Fruit fly (Drosophila melanogaster) whole organism, embryonic: Measurements from ENCODE around the gene gl.

Experiments
- CG10462 ChIP-seq: fragments of 200-800 bp; sonication (Bioruptor generic); optimal IDR thresholded peaks from 2 replicates; lab custom pipeline; 2016; ENCODE audit warnings: missing biosample characterization, missing genetic modification characterization
- CG11398 ChIP-seq: fragments of 200-800 bp; sonication (Bioruptor generic); optimal IDR thresholded peaks from 2 replicates; lab custom pipeline; 2016; ENCODE audit warnings: missing biosample characterization, missing genetic modification characterization
- CG12236 ChIP-seq: fragments of 200-800 bp; sonication (Bioruptor generic); optimal IDR thresholded peaks from 2 replicates; lab custom pipeline; 2016; ENCODE audit warnings: missing biosample characterization, missing genetic modification characterization
- CG13894 ChIP-seq: fragments of 200-800 bp; sonication (Bioruptor generic); optimal IDR thresholded peaks from 3 replicates; lab custom pipeline; 2018; ENCODE audit warnings: missing biosample characterization, mild to moderate bottlenecking, missing genetic modification characterization, moderate library complexity
- CG17385 ChIP-seq: fragments of 200-800 bp; sonication (Bioruptor generic); optimal IDR thresholded peaks from 3 replicates; lab custom pipeline; 2018; ENCODE audit warnings: missing biosample characterization, mild to moderate bottlenecking, missing genetic modification characterization
- CG17912 ChIP-seq: fragments of 200-800 bp; sonication (Bioruptor generic); optimal IDR thresholded peaks from 2 replicates; lab custom pipeline; 2018; ENCODE audit warnings: missing biosample characterization, mild to moderate bottlenecking, missing genetic modification characterization
- CG1792 ChIP-seq: fragments of 200-800 bp; sonication (Bioruptor generic); optimal IDR thresholded peaks from 2 replicates; lab custom pipeline; 2016; ENCODE audit warnings: missing biosample characterization, missing genetic modification characterization
- CG2889 ChIP-seq: fragments of 200-800 bp; sonication (Bioruptor generic); IDR thresholded peaks from 3 replicates; pipeline ENCODE4 v1.3.6; 2022; ENCODE audit warnings: missing biosample characterization, missing genetic modification characterization
- CG4282 ChIP-seq: fragments of 200-800 bp; sonication (Bioruptor generic); optimal IDR thresholded peaks from 2 replicates; lab custom pipeline; 2016; ENCODE audit warnings: missing biosample characterization, missing genetic modification characterization
- CG4424 ChIP-seq: fragments of 200-800 bp; sonication (Bioruptor generic); optimal IDR thresholded peaks from 3 replicates; lab custom pipeline; 2016; ENCODE audit warnings: missing biosample characterization, missing genetic modification characterization
- CG4854 ChIP-seq: fragments of 200-800 bp; sonication (Bioruptor generic); optimal IDR thresholded peaks from 2 replicates; lab custom pipeline; 2016; ENCODE audit warnings: missing biosample characterization, missing genetic modification characterization, inconsistent platforms
- CG6854 ChIP-seq: fragments of 200-800 bp; sonication (Bioruptor generic); optimal IDR thresholded peaks from 3 replicates; lab custom pipeline; 2017; ENCODE audit warnings: missing biosample characterization, mild to moderate bottlenecking, missing genetic modification characterization
- CG8281 ChIP-seq: fragments of 200-800 bp; sonication (Bioruptor generic); optimal IDR thresholded peaks from 2 replicates; lab custom pipeline; 2018; ENCODE audit warnings: missing biosample characterization, mild to moderate bottlenecking, missing genetic modification characterization, moderate library complexity
- CG9437 ChIP-seq: fragments of 200-800 bp; sonication (Bioruptor generic); optimal IDR thresholded peaks from 2 replicates; lab custom pipeline; 2018; ENCODE audit warnings: missing biosample characterization, mild to moderate bottlenecking, missing genetic modification characterization
- CG9609 ChIP-seq: fragments of 200-800 bp; sonication (Bioruptor generic); optimal IDR thresholded peaks from 3 replicates; lab custom pipeline; 2016; ENCODE audit warnings: missing biosample characterization, missing genetic modification characterization
- CHES-1-like ChIP-seq: fragments of 200-800 bp; sonication (Bioruptor generic); optimal IDR thresholded peaks from 2 replicates; lab custom pipeline; 2016; ENCODE audit warnings: missing biosample characterization, missing genetic modification characterization
- Camta ChIP-seq: fragments of 200-800 bp; sonication (Bioruptor generic); optimal IDR thresholded peaks from 2 replicates; lab custom pipeline; 2016; ENCODE audit warnings: missing biosample characterization, missing genetic modification characterization
- CoRest ChIP-seq: fragments of 200-800 bp; sonication (Bioruptor generic); optimal IDR thresholded peaks from 3 replicates; lab custom pipeline; 2018; ENCODE audit warnings: missing biosample characterization, mild to moderate bottlenecking, missing genetic modification characterization, moderate library complexity
- Doc3 ChIP-seq: fragments of 200-800 bp; sonication (Bioruptor generic); IDR thresholded peaks from 3 replicates; pipeline ENCODE4 v1.3.6; 2022; ENCODE audit warnings: missing biosample characterization, missing genetic modification characterization; ENCODE audit not compliant: partially characterized antibody
- Fer3 ChIP-seq: fragments of 200-800 bp; sonication (Bioruptor generic); optimal IDR thresholded peaks from 2 replicates; lab custom pipeline; 2018; ENCODE audit warnings: missing biosample characterization, mild to moderate bottlenecking, missing genetic modification characterization, moderate library complexity
- H15 ChIP-seq: fragments of 200-800 bp; sonication (Bioruptor generic); IDR thresholded peaks from 3 replicates; pipeline ENCODE4 v1.3.6; 2022; ENCODE audit warnings: missing biosample characterization, missing genetic modification characterization
- Hey ChIP-seq: fragments of 200-800 bp; sonication (Bioruptor generic); optimal IDR thresholded peaks from 3 replicates; lab custom pipeline; 2018; ENCODE audit warnings: missing biosample characterization, mild to moderate bottlenecking, missing genetic modification characterization
- Hmx ChIP-seq: fragments of 200-800 bp; sonication (Bioruptor generic); optimal IDR thresholded peaks from 2 replicates; lab custom pipeline; 2016; ENCODE audit warnings: missing biosample characterization, missing genetic modification characterization
- Nf-YB ChIP-seq: fragments of 200-800 bp; sonication (Bioruptor generic); optimal IDR thresholded peaks from 3 replicates; lab custom pipeline; 2019; ENCODE audit warnings: missing biosample characterization, mild to moderate bottlenecking, missing genetic modification characterization, moderate library complexity
- Nf-YC ChIP-seq: fragments of 200-800 bp; optimal IDR thresholded peaks from 3 replicates; lab custom pipeline; 2019; ENCODE audit warnings: missing biosample characterization, mild to moderate bottlenecking, missing genetic modification characterization, moderate library complexity
- Poxn ChIP-seq: fragments of 200-800 bp; sonication (Bioruptor generic); IDR thresholded peaks from 2 replicates; pipeline ENCODE4 v1.3.6; 2022; ENCODE audit warnings: missing biosample characterization, missing genetic modification characterization
- Scr ChIP-seq: fragments of 200-800 bp; sonication (Bioruptor generic); IDR thresholded peaks from 2 replicates; pipeline ENCODE4 v1.3.6; 2022; ENCODE audit warnings: missing biosample characterization, missing genetic modification characterization; ENCODE audit not compliant: partially characterized antibody
- TFAM ChIP-seq: fragments of 200-800 bp; sonication (Bioruptor generic); optimal IDR thresholded peaks from 2 replicates; lab custom pipeline; 2017; ENCODE audit warnings: missing biosample characterization, missing genetic modification characterization, inconsistent platforms
- aop ChIP-seq: fragments of 200-800 bp; sonication (Bioruptor generic); IDR thresholded peaks from 2 replicates; pipeline ENCODE4 v1.3.6; 2022; ENCODE audit warnings: missing biosample characterization, missing genetic modification characterization
- ap ChIP-seq: fragments of 200-800 bp; sonication (Bioruptor generic); IDR thresholded peaks from 2 replicates; pipeline ENCODE4 v1.3.6; 2022; ENCODE audit warnings: missing biosample characterization, missing genetic modification characterization
- chn ChIP-seq: fragments of 200-800 bp; sonication (Bioruptor generic); optimal IDR thresholded peaks from 2 replicates; lab custom pipeline; 2016; ENCODE audit warnings: missing biosample characterization, missing genetic modification characterization
- corto ChIP-seq: fragments of 200-800 bp; sonication (Bioruptor generic); optimal IDR thresholded peaks from 2 replicates; lab custom pipeline; 2016; ENCODE audit warnings: missing biosample characterization, mild to moderate bottlenecking, missing genetic modification characterization, moderate library complexity
- crc ChIP-seq: fragments of 200-800 bp; sonication (Bioruptor generic); optimal IDR thresholded peaks from 2 replicates; lab custom pipeline; 2016; ENCODE audit warnings: missing biosample characterization, missing genetic modification characterization
- dmrt99B ChIP-seq: fragments of 200-800 bp; sonication (Bioruptor generic); optimal IDR thresholded peaks from 2 replicates; lab custom pipeline; 2018; ENCODE audit warnings: missing biosample characterization, mild to moderate bottlenecking, missing genetic modification characterization, moderate library complexity
- eve ChIP-seq, 2 experiments: fragments of >200 bp; optimal IDR thresholded peaks; 2 replicates each; lab custom pipeline; 2017; ENCODE audit warnings: missing biosample characterization in 2 of 2, missing genetic modification characterization in 2 of 2
- gsb ChIP-seq: fragments of 200-800 bp; sonication (Bioruptor generic); IDR thresholded peaks from 2 replicates; pipeline ENCODE4 v1.3.6; 2022; ENCODE audit warnings: missing biosample characterization, missing genetic modification characterization
- hth ChIP-seq: fragments of >200 bp; optimal IDR thresholded peaks from 2 replicates; lab custom pipeline; 2017; ENCODE audit warnings: inconsistent platforms
- ken ChIP-seq: fragments of 200-800 bp; sonication (Bioruptor generic); IDR thresholded peaks from 3 replicates; pipeline ENCODE4 v1.3.6; 2022; ENCODE audit warnings: missing biosample characterization, missing genetic modification characterization
- lola ChIP-seq, 3 experiments: fragments of >200 bp in 2 of 3; fragments of 200-800 bp in 1 of 3; sonication (Bioruptor generic) in 1 of 3; optimal IDR thresholded peaks; 2 replicates each; lab custom pipeline; 2017 to 2019; ENCODE audit warnings: missing biosample characterization in 3 of 3, missing genetic modification characterization in 3 of 3, mild to moderate bottlenecking in 1 of 3, moderate library complexity in 1 of 3
- luna ChIP-seq: fragments of 200-800 bp; sonication (Bioruptor generic); optimal IDR thresholded peaks from 2 replicates; lab custom pipeline; 2016; ENCODE audit warnings: missing biosample characterization, missing genetic modification characterization
- nau ChIP-seq: fragments of 200-800 bp; sonication (Bioruptor generic); optimal IDR thresholded peaks from 3 replicates; lab custom pipeline; 2017; ENCODE audit warnings: missing biosample characterization, mild to moderate bottlenecking, missing genetic modification characterization, missing genetic modification reagents
- nerfin-1 ChIP-seq: fragments of 200-800 bp; sonication (Bioruptor generic); optimal IDR thresholded peaks from 3 replicates; lab custom pipeline; 2019; ENCODE audit warnings: missing biosample characterization, mild to moderate bottlenecking, missing genetic modification characterization, moderate library complexity
- nerfin-2 ChIP-seq: fragments of 200-800 bp; sonication (Bioruptor generic); IDR thresholded peaks from 2 replicates; pipeline ENCODE4 v1.3.6; 2022; ENCODE audit warnings: missing biosample characterization, missing genetic modification characterization; ENCODE audit not compliant: partially characterized antibody
- stc ChIP-seq: fragments of 200-800 bp; sonication (Bioruptor generic); IDR thresholded peaks from 2 replicates; pipeline ENCODE4 v1.3.6; 2022; ENCODE audit warnings: missing biosample characterization, missing genetic modification characterization
- tgo ChIP-seq: fragments of 200-800 bp; sonication (Bioruptor generic); IDR thresholded peaks from 3 replicates; pipeline ENCODE4 v1.3.6; 2022; ENCODE audit warnings: missing biosample characterization, missing genetic modification characterization
- tx ChIP-seq: fragments of 200-800 bp; sonication (Bioruptor generic); optimal IDR thresholded peaks from 2 replicates; lab custom pipeline; 2016; ENCODE audit warnings: missing biosample characterization, missing genetic modification characterization
- unpg ChIP-seq: fragments of 200-800 bp; sonication (Bioruptor generic); optimal IDR thresholded peaks from 3 replicates; lab custom pipeline; 2018; ENCODE audit warnings: missing biosample characterization, mild to moderate bottlenecking, missing genetic modification characterization, moderate library complexity
- zfh2 ChIP-seq: fragments of 200-800 bp; sonication (Bioruptor generic); optimal IDR thresholded peaks from 2 replicates; lab custom pipeline; 2016; ENCODE audit warnings: missing biosample characterization, missing genetic modification characterization

Gene gl

DNA sequence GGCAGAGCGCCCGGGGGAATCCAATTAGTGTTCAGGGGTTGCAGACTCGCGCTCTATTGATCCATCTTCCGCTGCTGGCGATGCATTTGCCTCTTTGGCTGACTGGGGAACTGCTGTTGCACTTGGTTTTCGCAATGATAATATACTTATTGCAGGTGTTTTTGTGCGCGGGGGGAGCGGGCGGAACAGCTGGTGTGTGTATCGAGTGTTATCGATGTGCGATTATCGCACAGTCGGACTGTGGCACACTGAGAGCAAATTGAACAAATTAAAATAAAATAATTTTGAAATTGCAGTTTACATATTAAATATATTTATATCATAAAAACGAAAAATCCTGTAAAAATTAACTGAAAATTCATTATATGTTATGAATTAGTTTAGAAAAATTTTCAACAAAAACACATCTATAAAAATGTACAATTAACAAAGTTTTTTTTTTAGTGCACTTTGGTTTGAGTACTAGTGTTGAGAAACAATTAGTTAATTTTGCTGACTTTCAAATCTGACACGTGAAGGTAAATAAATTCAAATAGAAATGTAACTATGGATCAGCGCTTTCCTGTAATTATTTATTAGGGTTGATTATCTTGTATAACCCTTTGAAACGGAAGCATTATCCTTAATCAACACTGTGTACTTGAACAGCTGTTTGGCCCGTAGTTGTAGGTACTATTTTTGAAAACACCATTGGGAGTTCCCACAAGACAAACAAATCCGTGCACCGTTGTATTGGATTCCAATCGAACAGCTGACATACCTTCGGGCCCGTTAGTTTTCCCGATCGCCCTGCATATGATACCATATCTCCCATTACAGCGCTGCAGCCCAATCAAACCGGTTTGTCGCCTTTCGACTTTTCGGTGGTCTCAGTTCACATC lies 30.3 kb upstream of the gl start, which contains the start of the genes Wdr37 and koko (continued):
- TF ChIP-seq Hmx (peak; percentile 79), stc (GFP tag; lab: Robert Waterston, UW) (peak; percentile 98), CG9609 (GFP tag; lab: Kevin White, UChicago) (peak; percentile 74), CG13894 (tag; lab: Kevin White, UChicago) (peak; percentile 92), tgo (GFP tag; lab: Robert Waterston, UW) (peak; percentile 100), CG4282 (no peak), unpg (GFP tag; lab: Kevin White, UChicago) (peak; percentile 98), CG11398 (GFP tag; lab: Kevin White, UChicago) (no peak), gsb (GFP tag; lab: Robert Waterston, UW) (peak; percentile 92), CG1792 (GFP tag; lab: Kevin White, UChicago) (peak; percentile 56), CG17385 (GFP tag; lab: Kevin White, UChicago) (peak; percentile 94), CG9437 (GFP tag; lab: Kevin White, UChicago) (peak; percentile 94), CoRest (tag; lab: Kevin White, UChicago) (peak; percentile 99), Scr (GFP tag; lab: Robert Waterston, UW) (peak; percentile 57), CG8281 (peak; percentile 86), CG4424 (GFP tag; lab: Kevin White, UChicago) (peak; percentile 95), zfh2 (GFP tag; lab: Kevin White, UChicago) (peak; percentile 55), tx (peak; percentile 74), corto (peak; percentile 79), aop (GFP tag; lab: Robert Waterston, UW) (peak; percentile 72; the same call in 1 of the 2 replicates), H15 (GFP tag; lab: Robert Waterston, UW) (peak; percentile 94), crc (GFP tag; lab: Kevin White, UChicago) (peak; percentile 74), lola (GFP tag; optimal IDR thresholded peaks at IDR 0.05; lab: Kevin White, UChicago) (peak in 1 of 3 experiments; percentile 98), CG2889 (peak; percentile 95), eve (GFP tag; optimal IDR thresholded peaks at IDR 0.05; lab: Kevin White, UChicago) (no peak), Nf-YC (tag; lab: Kevin White, UChicago) (peak; percentile 89), hth (no peak), Poxn (peak; percentile 94), nerfin-1 (tag; lab: Kevin White, UChicago) (peak; percentile 95), dmrt99B (tag; lab: Kevin White, UChicago) (peak; percentile 98), CG10462 (GFP tag; lab: Kevin White, UChicago) (peak; percentile 94), nau (GFP tag; lab: Kevin White, UChicago) (peak; percentile 83), Nf-YB (GFP tag; lab: Kevin White, UChicago) (peak; percentile 86), nerfin-2 (GFP tag; lab: Robert Waterston, UW) (0 out of 2 replicates have a peak, but pooled peaks have one; percentile 35), ken (peak; percentile 88), Fer3 (tag; lab: Kevin White, UChicago) (peak; percentile 98), Camta (GFP tag; lab: Kevin White, UChicago) (peak; percentile 81), Doc3 (GFP tag; lab: Robert Waterston, UW) (peak; percentile 46; the same call in 1 of the 3 replicates), chn (GFP tag; lab: Kevin White, UChicago) (peak; percentile 67), TFAM (GFP tag; lab: Kevin White, UChicago) (peak; percentile 52), CG6854 (peak; percentile 87), ap (GFP tag; lab: Robert Waterston, UW) (peak; percentile 98), Hey (tag; lab: Kevin White, UChicago) (peak; percentile 22), luna (GFP tag; lab: Kevin White, UChicago) (peak; percentile 28), CHES-1-like (GFP tag; lab: Kevin White, UChicago) (peak; percentile 70), CG17912 (peak; percentile 48), CG12236 (GFP tag; lab: Kevin White, UChicago) (peak; percentile 59), CG4854 (peak; percentile 66)
